Worm (Caenorhabditis elegans) whole organism, late embryonic: ENCODE results near the gene twk-42.

Source experiments
- ama-1 ChIP-seq: fragments of 150-350 bp; optimal IDR thresholded peaks from 2 replicates; lab custom pipeline; 2014
- ceh-24 ChIP-seq: sonication (generic microtip); optimal IDR thresholded peaks from 2 replicates; lab custom pipeline; 2016; ENCODE audit warnings: mild to moderate bottlenecking, missing genetic modification characterization, missing compliant biosample characterization
- dmd-4 ChIP-seq: sonication (generic microtip); optimal IDR thresholded peaks from 2 replicates; lab custom pipeline; 2016; ENCODE audit warnings: borderline replicate concordance, missing genetic modification characterization, missing compliant biosample characterization
- ets-4 ChIP-seq: sonication (generic microtip); optimal IDR thresholded peaks from 2 replicates; lab custom pipeline; 2016; ENCODE audit warnings: missing genetic modification characterization, missing compliant biosample characterization
- lin-11 ChIP-seq: fragments of 200-800 bp; sonication (Bioruptor generic); optimal IDR thresholded peaks from 2 replicates; lab custom pipeline; 2018; ENCODE audit warnings: mild to moderate bottlenecking, missing genetic modification characterization, missing compliant biosample characterization
- nhr-11 ChIP-seq: fragments of 150-350 bp; optimal IDR thresholded peaks from 2 replicates; lab custom pipeline; 2014; ENCODE audit warnings: missing biosample characterization, missing genetic modification characterization
- pax-1 ChIP-seq: fragments of 150-350 bp; optimal IDR thresholded peaks from 2 replicates; lab custom pipeline; 2014; ENCODE audit warnings: missing biosample characterization, missing genetic modification characterization
- pha-2 ChIP-seq: sonication (generic microtip); optimal IDR thresholded peaks from 2 replicates; lab custom pipeline; 2017; ENCODE audit warnings: mild to moderate bottlenecking, missing genetic modification characterization, missing compliant biosample characterization
- pha-4 ChIP-seq: fragments of 150-350 bp; optimal IDR thresholded peaks from 2 replicates; lab custom pipeline; 2018; ENCODE audit warnings: missing biosample characterization, missing genetic modification reagents, missing genetic modification characterization
- rnt-1 ChIP-seq: sonication (generic microtip); optimal IDR thresholded peaks from 2 replicates; lab custom pipeline; 2016; ENCODE audit warnings: missing genetic modification characterization, missing compliant biosample characterization
- sdc-2 ChIP-seq: sonication (generic microtip); optimal IDR thresholded peaks from 2 replicates; lab custom pipeline; 2016; ENCODE audit warnings: missing genotype, missing genetic modification characterization, missing compliant biosample characterization
- ttx-3 ChIP-seq: sonication (generic microtip); optimal IDR thresholded peaks from 2 replicates; lab custom pipeline; 2016; ENCODE audit warnings: missing genetic modification reagents, missing genetic modification characterization, missing compliant biosample characterization
- zip-5 ChIP-seq: sonication (generic microtip); optimal IDR thresholded peaks from 2 replicates; lab custom pipeline; 2016; ENCODE audit warnings: missing genetic modification characterization, missing compliant biosample characterization

- TF ChIP-seq ceh-24 (tag; lab: Kevin White, UChicago), result no peak
- no peak for TF ChIP-seq sdc-2
- no peak for TF ChIP-seq zip-5 (tag; lab: Kevin White, UChicago)
- no peak for TF ChIP-seq ets-4 (tag; lab: Kevin White, UChicago)
- no peak for TF ChIP-seq rnt-1 (tag; lab: Kevin White, UChicago)
- TF ChIP-seq nhr-11 (tag; lab: Kevin White, UChicago), result no peak
- no peak for TF ChIP-seq pha-4 (tag; lab: Kevin White, UChicago)
- no peak for TF ChIP-seq lin-11 (tag; lab: Kevin White, UChicago)
- no peak for TF ChIP-seq ama-1
- TF ChIP-seq dmd-4, result no peak
- TF ChIP-seq ttx-3 (tag; lab: Kevin White, UChicago), result no peak
- no peak for TF ChIP-seq pha-2
- TF ChIP-seq pax-1, result no peak
Measured at ce11 chrV:17777127-17777526, 44.7 kb upstream of the twk-42 start, which contains the start of gene ddo-1.
